Worm (Caenorhabditis elegans) whole organism, L1 larva: ENCODE results near the gene fil-2.

ENCODE experiments used
- Y116A8C.19 ChIP-seq: sonication (generic microtip); optimal IDR thresholded peaks from 2 replicates; lab custom pipeline; 2016; ENCODE audit warnings: missing compliant biosample characterization, missing genetic modification characterization, borderline replicate concordance
- aha-1 ChIP-seq: fragments of 150-350 bp; optimal IDR thresholded peaks from 2 replicates; lab custom pipeline; 2014; ENCODE audit warnings: missing biosample characterization, missing genetic modification characterization
- ces-1 ChIP-seq: fragments of 150-350 bp; optimal IDR thresholded peaks from 2 replicates; lab custom pipeline; 2014; ENCODE audit warnings: missing biosample characterization, missing genetic modification reagents, missing genetic modification characterization
- fkh-10 ChIP-seq: sonication (generic microtip); optimal IDR thresholded peaks from 2 replicates; lab custom pipeline; 2017; ENCODE audit warnings: missing biosample characterization, missing genetic modification reagents, missing genetic modification characterization
- irx-1 ChIP-seq: sonication (generic microtip); optimal IDR thresholded peaks from 2 replicates; lab custom pipeline; 2016; ENCODE audit warnings: missing genetic modification characterization, missing compliant biosample characterization
- nhr-20 ChIP-seq: sonication (generic microtip); optimal IDR thresholded peaks from 2 replicates; lab custom pipeline; 2016; ENCODE audit warnings: mild to moderate bottlenecking, missing genetic modification characterization, missing compliant biosample characterization
- snpc-4 ChIP-seq: fragments of 150-350 bp; optimal IDR thresholded peaks from 2 replicates; lab custom pipeline; 2014; ENCODE audit warnings: missing biosample characterization, missing genetic modification characterization
- zag-1 ChIP-seq: fragments of 150-350 bp; optimal IDR thresholded peaks from 2 replicates; lab custom pipeline; 2014; ENCODE audit warnings: missing biosample characterization, missing genetic modification characterization

ce11 chrV:6270097-6270496 lies 8.7 kb upstream of the fil-2 start:
- TF ChIP-seq aha-1 (tag; lab: Kevin White, UChicago) (no peak), Y116A8C.19 (no peak), nhr-20 (tag; lab: Kevin White, UChicago) (no peak), irx-1 (tag; lab: Kevin White, UChicago) (no peak), zag-1 (tag; lab: Kevin White, UChicago) (no peak), ces-1 (GFP tag; lab: Kevin White, UChicago) (no peak), snpc-4 (tag; lab: Kevin White, UChicago) (no peak), fkh-10 (GFP tag; lab: Kevin White, UChicago) (no peak)
